Fruit fly (Drosophila melanogaster): Measurements from ENCODE around the gene Cyp4d1.

The Cyp4d1 gene

dm6 chrX:2137587-2138341, 24.2 kb downstream of the Cyp4d1 start (continued):
- TF ChIP-seq GATAd (GFP tag; optimal IDR thresholded peaks at IDR 0.05) (peak; percentile 88), brk (GFP tag; optimal IDR thresholded peaks at IDR 0.05) (peak; percentile 97), CrebA (GFP tag; optimal IDR thresholded peaks at IDR 0.05; ENCODE audit: borderline replicate concordance) (no peak), Rel (GFP tag; optimal IDR thresholded peaks at IDR 0.05) (peak; percentile 98), Rel (tag; optimal IDR thresholded peaks at IDR 0.05) (peak; percentile 93), foxo (GFP tag; optimal IDR thresholded peaks at IDR 0.05) (peak in 1 of 2 experiments; percentile 98)

dm6 chrX:2136831-2137452, 25.0 kb downstream of the Cyp4d1 start:
- TF ChIP-seq br (GFP tag; optimal IDR thresholded peaks at IDR 0.05), result peak; percentile 100
- TF ChIP-seq OdsH (GFP tag; optimal IDR thresholded peaks at IDR 0.05), result peak; percentile 100
- peak; percentile 96 for TF ChIP-seq Mio (GFP tag; optimal IDR thresholded peaks at IDR 0.05)
- peak; percentile 98 for TF ChIP-seq CrebA (GFP tag; optimal IDR thresholded peaks at IDR 0.05; ENCODE audit: borderline replicate concordance)
- TF ChIP-seq dl (GFP tag; optimal IDR thresholded peaks at IDR 0.05; ENCODE audit: insufficient read depth in 1 of 2, partially characterized antibody in 2 of 2), result peak in 1 of 2 experiments; percentile 10
- TF ChIP-seq tai (GFP tag; optimal IDR thresholded peaks at IDR 0.05), result peak; percentile 99
- peak; percentile 100 for TF ChIP-seq fru (GFP tag; optimal IDR thresholded peaks at IDR 0.05)
- peak; percentile 100 for TF ChIP-seq dmrt93B (GFP tag; optimal IDR thresholded peaks at IDR 0.05)
- peak; percentile 99 for TF ChIP-seq Rel (GFP tag; optimal IDR thresholded peaks at IDR 0.05)
- TF ChIP-seq Rel (tag; optimal IDR thresholded peaks at IDR 0.05), result peak; percentile 98
- TF ChIP-seq CG9705 (GFP tag; optimal IDR thresholded peaks at IDR 0.05), result peak; percentile 100
- TF ChIP-seq sv (GFP tag; optimal IDR thresholded peaks at IDR 0.05), result peak; percentile 100
- TF ChIP-seq psq (GFP tag; optimal IDR thresholded peaks at IDR 0.05), result peak; percentile 98
- TF ChIP-seq Jra (GFP tag; optimal IDR thresholded peaks at IDR 0.05), result peak; percentile 99
- TF ChIP-seq brk (GFP tag; optimal IDR thresholded peaks at IDR 0.05), result peak; percentile 98
- peak; percentile 100 for TF ChIP-seq HLH106 (tag; optimal IDR thresholded peaks at IDR 0.05)
- peak; percentile 99 for TF ChIP-seq GATAd (GFP tag; optimal IDR thresholded peaks at IDR 0.05)
- TF ChIP-seq lola (GFP tag; optimal IDR thresholded peaks at IDR 0.05), result no peak
- TF ChIP-seq jim (GFP tag; optimal IDR thresholded peaks at IDR 0.05), result peak; percentile 99
- peak; percentile 100 for TF ChIP-seq ey (GFP tag; optimal IDR thresholded peaks at IDR 0.05)
- peak; percentile 72 for TF ChIP-seq Vsx2 (GFP tag; optimal IDR thresholded peaks at IDR 0.05; ENCODE audit: partially characterized antibody)
- TF ChIP-seq Sp1 (GFP tag; optimal IDR thresholded peaks at IDR 0.05), result peak; percentile 100
- no peak for TF ChIP-seq Abd-B (GFP tag; optimal IDR thresholded peaks at IDR 0.05)
- peak; percentile 100 for TF ChIP-seq Hnf4 (GFP tag; optimal IDR thresholded peaks at IDR 0.05)
- TF ChIP-seq sage (GFP tag; optimal IDR thresholded peaks at IDR 0.05), result peak; percentile 99
- peak; percentile 100 for TF ChIP-seq woc (GFP tag; optimal IDR thresholded peaks at IDR 0.05)
- peak; percentile 13 for TF ChIP-seq usp (GFP tag; optimal IDR thresholded peaks at IDR 0.05)
- TF ChIP-seq Hr83 (GFP tag; optimal IDR thresholded peaks at IDR 0.05; ENCODE audit: poor library complexity, severe bottlenecking), result peak; percentile 98
- TF ChIP-seq dsf (GFP tag; optimal IDR thresholded peaks at IDR 0.05; ENCODE audit: borderline replicate concordance), result peak; percentile 98
- TF ChIP-seq h (GFP tag; optimal IDR thresholded peaks at IDR 0.05), result peak; percentile 100
- TF ChIP-seq foxo (GFP tag; optimal IDR thresholded peaks at IDR 0.05), result peak; percentile 99 to 100
- TF ChIP-seq Dif (GFP tag; optimal IDR thresholded peaks at IDR 0.05; ENCODE audit: partially characterized antibody), result peak; percentile 71
- peak; percentile 100 for TF ChIP-seq rgr (GFP tag; optimal IDR thresholded peaks at IDR 0.05)
- no peak for TF ChIP-seq Hr78 (GFP tag; optimal IDR thresholded peaks at IDR 0.05)
- peak; percentile 100 for TF ChIP-seq CG32264 (GFP tag; optimal IDR thresholded peaks at IDR 0.05)
- no peak for TF ChIP-seq N (GFP tag; optimal IDR thresholded peaks at IDR 0.05)
- TF ChIP-seq Dfd (GFP tag; optimal IDR thresholded peaks at IDR 0.05), result peak; percentile 98
- no peak for TF ChIP-seq Myc (optimal IDR thresholded peaks at IDR 0.05)
- TF ChIP-seq pan (optimal IDR thresholded peaks at IDR 0.05), result peak; percentile 91
